Fruit fly (Drosophila melanogaster) whole organism, embryonic: ENCODE measurements around the gene IM33.
A peak's percentile ranks its signal among the peaks of the same experiment; 100 is the strongest.

Source experiments
- Abd-B ChIP-seq: fragments of 200-800 bp; sonication (Bioruptor generic); optimal IDR thresholded peaks from 2 replicates; lab custom pipeline; 2018; ENCODE audit warnings: missing biosample characterization, mild to moderate bottlenecking, missing genetic modification characterization, moderate library complexity
- Adf1 ChIP-seq: fragments of 200-800 bp; sonication (Bioruptor generic); IDR thresholded peaks from 2 replicates; pipeline ENCODE4 v1.3.6; 2022; ENCODE audit warnings: missing biosample characterization, missing genetic modification characterization
- CG11696 ChIP-seq: fragments of 200-800 bp; sonication (Bioruptor generic); IDR thresholded peaks from 2 replicates; pipeline ENCODE4 v1.3.6; 2022; ENCODE audit warnings: missing biosample characterization, missing genetic modification characterization
- CG12391 ChIP-seq: fragments of 200-800 bp; sonication (Bioruptor generic); optimal IDR thresholded peaks from 3 replicates; lab custom pipeline; 2018; ENCODE audit warnings: missing biosample characterization, mild to moderate bottlenecking, missing genetic modification characterization, moderate library complexity
- CG12769 ChIP-seq: fragments of 200-800 bp; sonication (Bioruptor generic); optimal IDR thresholded peaks from 2 replicates; lab custom pipeline; 2019; ENCODE audit warnings: missing biosample characterization, mild to moderate bottlenecking, missing genetic modification characterization, moderate library complexity
- CG13624 ChIP-seq: fragments of 200-800 bp; sonication (Bioruptor generic); optimal IDR thresholded peaks from 2 replicates; lab custom pipeline; 2016; ENCODE audit warnings: missing biosample characterization, missing genetic modification characterization
- CG14441 ChIP-seq: fragments of 200-800 bp; sonication (Bioruptor generic); IDR thresholded peaks from 2 replicates; pipeline ENCODE4 v1.3.6; 2022; ENCODE audit warnings: missing biosample characterization, missing genetic modification characterization
- CG17186 ChIP-seq: fragments of 200-800 bp; sonication (Bioruptor generic); optimal IDR thresholded peaks from 3 replicates; lab custom pipeline; 2017; ENCODE audit warnings: missing biosample characterization, missing genetic modification reagents, missing genetic modification characterization
- CG17359 ChIP-seq: fragments of 200-800 bp; sonication (Bioruptor generic); optimal IDR thresholded peaks from 3 replicates; lab custom pipeline; 2018; ENCODE audit warnings: missing biosample characterization, mild to moderate bottlenecking, missing genetic modification characterization, moderate library complexity
- CG18619 ChIP-seq: fragments of 200-800 bp; sonication (Bioruptor generic); optimal IDR thresholded peaks from 3 replicates; lab custom pipeline; 2017; ENCODE audit warnings: missing biosample characterization, mild to moderate bottlenecking, missing genetic modification characterization
- CG2116 ChIP-seq: fragments of 200-800 bp; sonication (Bioruptor generic); optimal IDR thresholded peaks from 3 replicates; lab custom pipeline; 2018; ENCODE audit warnings: missing biosample characterization, mild to moderate bottlenecking, missing genetic modification characterization
- CG2120 ChIP-seq: fragments of 200-800 bp; sonication (Bioruptor generic); optimal IDR thresholded peaks from 3 replicates; lab custom pipeline; 2016; ENCODE audit warnings: missing biosample characterization, missing genetic modification characterization
- CG2678 ChIP-seq: fragments of 200-800 bp; sonication (Bioruptor generic); optimal IDR thresholded peaks from 3 replicates; lab custom pipeline; 2019; ENCODE audit warnings: missing biosample characterization, mild to moderate bottlenecking, missing genetic modification characterization, moderate library complexity
- CG34224 ChIP-seq: fragments of 200-800 bp; sonication (Bioruptor generic); IDR thresholded peaks from 3 replicates; pipeline ENCODE4 v1.3.6; 2022; ENCODE audit warnings: missing biosample characterization, missing genetic modification characterization; ENCODE audit not compliant: partially characterized antibody
- CG4424 ChIP-seq: fragments of 200-800 bp; sonication (Bioruptor generic); optimal IDR thresholded peaks from 3 replicates; lab custom pipeline; 2016; ENCODE audit warnings: missing biosample characterization, missing genetic modification characterization
- CG6791 ChIP-seq: fragments of 200-800 bp; sonication (Bioruptor generic); IDR thresholded peaks from 3 replicates; pipeline ENCODE4 v1.3.6; 2022; ENCODE audit warnings: missing biosample characterization, missing genetic modification characterization; ENCODE audit not compliant: partially characterized antibody
- CG6813 ChIP-seq: fragments of 200-800 bp; sonication (Bioruptor generic); optimal IDR thresholded peaks from 2 replicates; lab custom pipeline; 2017; ENCODE audit warnings: missing biosample characterization, missing genetic modification characterization, mild to moderate bottlenecking, moderate library complexity, missing genetic modification reagents
- CG7963 ChIP-seq: fragments of 200-800 bp; sonication (Bioruptor generic); IDR thresholded peaks from 3 replicates; pipeline ENCODE4 v1.3.6; 2022; ENCODE audit warnings: missing biosample characterization, missing genetic modification characterization; ENCODE audit not compliant: partially characterized antibody
- CG7987 ChIP-seq: fragments of 200-800 bp; sonication (Bioruptor generic); optimal IDR thresholded peaks from 2 replicates; lab custom pipeline; 2018; ENCODE audit warnings: missing biosample characterization, mild to moderate bottlenecking, missing genetic modification characterization, moderate library complexity
- CG8290 ChIP-seq, 3 experiments: fragments of 200-800 bp; sonication (Bioruptor generic); optimal IDR thresholded peaks; 2 replicates each; lab custom pipeline; 2016 to 2019; ENCODE audit warnings: missing biosample characterization in 3 of 3, missing genetic modification characterization in 3 of 3, mild to moderate bottlenecking in 2 of 3, moderate library complexity in 1 of 3
- CG8388 ChIP-seq: fragments of 200-800 bp; sonication (Bioruptor generic); optimal IDR thresholded peaks from 2 replicates; lab custom pipeline; 2019; ENCODE audit warnings: missing biosample characterization, mild to moderate bottlenecking, missing genetic modification characterization, moderate library complexity
- Dll ChIP-seq: fragments of 200-800 bp; sonication (Bioruptor generic); IDR thresholded peaks from 4 replicates; pipeline ENCODE4 v1.3.6; 2022; ENCODE audit warnings: missing biosample characterization, missing genetic modification characterization; ENCODE audit not compliant: partially characterized antibody
- ERR ChIP-seq: fragments of 200-800 bp; sonication (Bioruptor generic); optimal IDR thresholded peaks from 2 replicates; lab custom pipeline; 2016; ENCODE audit warnings: missing biosample characterization, missing genetic modification characterization
- Ets97D ChIP-seq: fragments of 200-800 bp; sonication (Bioruptor generic); optimal IDR thresholded peaks from 3 replicates; lab custom pipeline; 2016; ENCODE audit warnings: missing biosample characterization, missing genetic modification characterization
- Fer3 ChIP-seq: fragments of 200-800 bp; sonication (Bioruptor generic); optimal IDR thresholded peaks from 2 replicates; lab custom pipeline; 2018; ENCODE audit warnings: missing biosample characterization, mild to moderate bottlenecking, missing genetic modification characterization, moderate library complexity
- HmgD ChIP-seq: fragments of 200-800 bp; sonication (Bioruptor generic); optimal IDR thresholded peaks from 3 replicates; lab custom pipeline; 2016; ENCODE audit warnings: missing biosample characterization, missing genetic modification characterization
- Hr51 ChIP-seq, 2 experiments: fragments of 200-800 bp; sonication (Bioruptor generic); optimal IDR thresholded peaks; 2 replicates in 1 of 2; 3 replicates in 1 of 2; lab custom pipeline; 2016 to 2018; ENCODE audit warnings: missing biosample characterization in 2 of 2, missing genetic modification characterization in 2 of 2, mild to moderate bottlenecking in 1 of 2, moderate library complexity in 1 of 2
- Hsf ChIP-seq: fragments of 200-800 bp; sonication (Bioruptor generic); optimal IDR thresholded peaks from 3 replicates; lab custom pipeline; 2016; ENCODE audit warnings: missing biosample characterization, missing genetic modification characterization
- Lhr ChIP-seq: fragments of 200-800 bp; sonication (Bioruptor generic); optimal IDR thresholded peaks from 3 replicates; lab custom pipeline; 2017; ENCODE audit warnings: mild to moderate bottlenecking, missing biosample characterization, missing genetic modification reagents, missing genetic modification characterization
- Lpt ChIP-seq: fragments of >200 bp; optimal IDR thresholded peaks from 2 replicates; lab custom pipeline; 2018; ENCODE audit warnings: missing biosample characterization, missing genetic modification characterization
- Opbp ChIP-seq: fragments of 200-800 bp; sonication (Bioruptor generic); IDR thresholded peaks from 3 replicates; pipeline ENCODE4 v1.3.6; 2022; ENCODE audit warnings: missing biosample characterization, missing genetic modification characterization; ENCODE audit not compliant: partially characterized antibody
- Sin3A ChIP-seq: fragments of >200 bp; optimal IDR thresholded peaks from 2 replicates; lab custom pipeline; 2018
- Xbp1 ChIP-seq: fragments of 200-800 bp; sonication (Bioruptor generic); optimal IDR thresholded peaks from 3 replicates; lab custom pipeline; 2016; ENCODE audit warnings: missing biosample characterization, mild to moderate bottlenecking, missing genetic modification characterization
- dmrt11E ChIP-seq: fragments of 200-800 bp; sonication (Bioruptor generic); optimal IDR thresholded peaks from 3 replicates; lab custom pipeline; 2018; ENCODE audit warnings: missing biosample characterization, mild to moderate bottlenecking, missing genetic modification characterization, moderate library complexity
- her ChIP-seq: fragments of 200-800 bp; sonication (Bioruptor generic); optimal IDR thresholded peaks from 2 replicates; lab custom pipeline; 2016; ENCODE audit warnings: missing biosample characterization, missing genetic modification characterization
- inv ChIP-seq: fragments of 200-800 bp; sonication (Bioruptor generic); IDR thresholded peaks from 2 replicates; pipeline ENCODE4 v1.3.6; 2022; ENCODE audit warnings: missing biosample characterization, missing genetic modification characterization; ENCODE audit not compliant: partially characterized antibody
- jing ChIP-seq: fragments of 200-800 bp; sonication (Bioruptor generic); optimal IDR thresholded peaks from 2 replicates; lab custom pipeline; 2018; ENCODE audit warnings: missing biosample characterization, mild to moderate bottlenecking, missing genetic modification characterization
- kay ChIP-seq: fragments of 200-800 bp; sonication (Bioruptor generic); optimal IDR thresholded peaks from 2 replicates; lab custom pipeline; 2016; ENCODE audit warnings: missing biosample characterization, missing genetic modification characterization
- nerfin-2 ChIP-seq: fragments of 200-800 bp; sonication (Bioruptor generic); IDR thresholded peaks from 2 replicates; pipeline ENCODE4 v1.3.6; 2022; ENCODE audit warnings: missing biosample characterization, missing genetic modification characterization; ENCODE audit not compliant: partially characterized antibody
- pita ChIP-seq: fragments of 200-800 bp; sonication (Bioruptor generic); optimal IDR thresholded peaks from 2 replicates; lab custom pipeline; 2017; ENCODE audit warnings: missing biosample characterization, mild to moderate bottlenecking, missing genetic modification characterization
- sd ChIP-seq: fragments of 200-800 bp; sonication (Bioruptor generic); optimal IDR thresholded peaks from 3 replicates; lab custom pipeline; 2018; ENCODE audit warnings: missing biosample characterization, mild to moderate bottlenecking, missing genetic modification characterization, moderate library complexity
- seq ChIP-seq: fragments of 200-800 bp; sonication (Bioruptor generic); IDR thresholded peaks from 2 replicates; pipeline ENCODE4 v1.3.6; 2022; ENCODE audit warnings: missing biosample characterization, missing genetic modification characterization
- sna ChIP-seq: fragments of 200-800 bp; sonication (Bioruptor generic); IDR thresholded peaks from 2 replicates; pipeline ENCODE4 v1.3.6; 2022; ENCODE audit warnings: missing biosample characterization, missing genetic modification characterization; ENCODE audit not compliant: partially characterized antibody
- sr ChIP-seq: fragments of 200-800 bp; sonication (Bioruptor generic); IDR thresholded peaks from 3 replicates; pipeline ENCODE4 v1.3.6; 2022; ENCODE audit warnings: missing biosample characterization, missing genetic modification characterization
- stwl ChIP-seq: fragments of 200-800 bp; sonication (Bioruptor generic); optimal IDR thresholded peaks from 3 replicates; lab custom pipeline; 2018; ENCODE audit warnings: missing biosample characterization, mild to moderate bottlenecking, missing genetic modification characterization, moderate library complexity
- tin ChIP-seq: fragments of 200-800 bp; sonication (Bioruptor generic); optimal IDR thresholded peaks from 3 replicates; lab custom pipeline; 2016; ENCODE audit warnings: missing biosample characterization, missing genetic modification characterization
- tio ChIP-seq: fragments of 200-800 bp; sonication (Bioruptor generic); optimal IDR thresholded peaks from 2 replicates; lab custom pipeline; 2017; ENCODE audit warnings: missing biosample characterization, missing genetic modification characterization, inconsistent platforms
- tx ChIP-seq: fragments of 200-800 bp; sonication (Bioruptor generic); optimal IDR thresholded peaks from 2 replicates; lab custom pipeline; 2016; ENCODE audit warnings: missing biosample characterization, missing genetic modification characterization
- usp ChIP-seq: fragments of >200 bp; optimal IDR thresholded peaks from 2 replicates; lab custom pipeline; 2017; ENCODE audit warnings: missing biosample characterization, missing genetic modification characterization

Gene IM33

DNA sequence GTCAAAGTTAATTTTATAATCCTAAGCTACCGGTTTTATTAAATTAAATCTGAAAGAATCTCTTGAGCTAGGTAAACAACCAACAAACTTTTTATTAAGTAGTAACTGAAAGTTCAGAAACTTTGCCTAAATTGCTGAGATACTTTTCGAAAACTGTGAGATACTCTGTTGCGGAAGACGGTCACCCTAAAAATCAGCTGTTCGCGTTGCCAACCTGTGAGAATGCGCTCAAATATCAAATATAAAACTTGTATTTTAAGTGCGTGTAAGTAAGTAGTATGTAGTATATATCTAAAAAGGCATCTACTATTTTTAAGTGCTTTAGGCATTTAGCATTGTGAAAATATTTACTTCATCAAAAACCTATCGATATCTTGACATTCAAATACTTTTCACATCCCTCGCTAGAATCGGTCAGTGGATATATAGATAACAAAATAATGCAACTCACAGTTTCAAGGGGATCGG lies 16.5 kb upstream of the IM33 start, which contains the start of the genes CG31955 and CG2818 (continued):
- TF ChIP-seq tio: no peak
- TF ChIP-seq dmrt11E (tag; lab: Kevin White, UChicago): no peak
- TF ChIP-seq kay (GFP tag; lab: Kevin White, UChicago): peak; percentile 50
- no peak for TF ChIP-seq CG17359 (tag; lab: Kevin White, UChicago)
- no peak for TF ChIP-seq seq (GFP tag; lab: Robert Waterston, UW)
- TF ChIP-seq CG17186: peak; percentile 82
- no peak for TF ChIP-seq jing (GFP tag; lab: Kevin White, UChicago)
- TF ChIP-seq Lpt (GFP tag; lab: Kevin White, UChicago): no peak
- TF ChIP-seq CG4424 (GFP tag; lab: Kevin White, UChicago): no peak
- no peak for TF ChIP-seq CG8290 (GFP tag; optimal IDR thresholded peaks at IDR 0.05; lab: Kevin White, UChicago)
- peak in 1 of 2 experiments; percentile 59 for TF ChIP-seq CG8290 (tag; optimal IDR thresholded peaks at IDR 0.05; lab: Kevin White, UChicago)
- peak; percentile 18 for TF ChIP-seq CG12391 (tag; lab: Kevin White, UChicago)
- TF ChIP-seq CG11696: no peak
- TF ChIP-seq ERR (GFP tag; lab: Kevin White, UChicago): peak; percentile 9
- TF ChIP-seq sr (GFP tag; lab: Robert Waterston, UW): no peak
- no peak for TF ChIP-seq CG8388 (GFP tag; lab: Kevin White, UChicago)
- TF ChIP-seq Adf1 (GFP tag; lab: Robert Waterston, UW): 0 out of 2 replicates have a peak, but pooled peaks have one; percentile 5
- peak; percentile 18 for TF ChIP-seq Xbp1 (GFP tag; lab: Kevin White, UChicago)
- TF ChIP-seq tin (GFP tag; lab: Kevin White, UChicago): no peak
- peak; percentile 85 for TF ChIP-seq sna (GFP tag; lab: Robert Waterston, UW)
- TF ChIP-seq HmgD (GFP tag; lab: Kevin White, UChicago): no peak
- TF ChIP-seq her (GFP tag; lab: Kevin White, UChicago): no peak
- peak; percentile 93 for TF ChIP-seq CG2116 (GFP tag; lab: Kevin White, UChicago)
- peak; percentile 62 for TF ChIP-seq inv
- TF ChIP-seq Ets97D (GFP tag; lab: Kevin White, UChicago): peak; percentile 50
- peak; percentile 81 for TF ChIP-seq CG34224 (GFP tag; lab: Robert Waterston, UW)
- TF ChIP-seq CG13624: peak; percentile 6
- no peak for TF ChIP-seq pita (GFP tag; lab: Kevin White, UChicago)
- peak; percentile 41 for TF ChIP-seq CG2120
- TF ChIP-seq CG2678 (tag; lab: Kevin White, UChicago): no peak
- no peak for TF ChIP-seq CG18619 (GFP tag; lab: Kevin White, UChicago)
- peak; percentile 36 for TF ChIP-seq CG12769 (tag; lab: Kevin White, UChicago)
- no peak for TF ChIP-seq CG6813 (GFP tag; lab: Kevin White, UChicago)
- TF ChIP-seq stwl (tag; lab: Kevin White, UChicago): peak; percentile 70
- TF ChIP-seq Dll (GFP tag; lab: Robert Waterston, UW): peak; percentile 82
- peak; percentile 38 for TF ChIP-seq Sin3A (lab: Kevin White, UChicago)
- no peak for TF ChIP-seq usp (GFP tag; lab: Kevin White, UChicago)
- TF ChIP-seq Hsf (GFP tag; lab: Kevin White, UChicago): peak; percentile 42
- TF ChIP-seq tx: peak; percentile 36
- no peak for TF ChIP-seq Abd-B (GFP tag; lab: Kevin White, UChicago)
- no peak for TF ChIP-seq CG7987 (GFP tag; lab: Kevin White, UChicago)
- no peak for TF ChIP-seq Fer3 (tag; lab: Kevin White, UChicago)
- TF ChIP-seq CG7963 (GFP tag; lab: Robert Waterston, UW): no peak
- TF ChIP-seq Lhr (GFP tag; lab: Kevin White, UChicago): no peak
- TF ChIP-seq CG6791 (GFP tag; lab: Robert Waterston, UW): no peak
- TF ChIP-seq sd (tag; lab: Kevin White, UChicago): peak; percentile 51
- no peak for TF ChIP-seq CG14441 (GFP tag; lab: Robert Waterston, UW)
- 0 out of 2 replicates have a peak, but pooled peaks have one; percentile 24 for TF ChIP-seq nerfin-2 (GFP tag; lab: Robert Waterston, UW)
- peak; percentile 64; the same call in 1 of the 3 replicates for TF ChIP-seq Opbp (GFP tag; lab: Robert Waterston, UW)
- no peak for TF ChIP-seq Hr51 (GFP tag; optimal IDR thresholded peaks at IDR 0.05; lab: Kevin White, UChicago)
